Worm (Caenorhabditis elegans) whole organism, L4 larva: Measurements from ENCODE around the gene cwp-5.

Source experiments
- ZK546.5 ChIP-seq, 2 experiments: sonication (generic microtip); optimal IDR thresholded peaks; 2 replicates each; lab custom pipeline; 2017; ENCODE audit warnings: missing biosample characterization in 2 of 2, missing genetic modification characterization in 2 of 2
- ceh-82 ChIP-seq: sonication (generic microtip); optimal IDR thresholded peaks from 2 replicates; lab custom pipeline; 2017; ENCODE audit warnings: missing biosample characterization, missing genetic modification characterization
- daf-16 ChIP-seq, 3 experiments: sonication (generic microtip); optimal IDR thresholded peaks; 2 replicates each; lab custom pipeline; 2016 to 2017; ENCODE audit warnings: missing genetic modification characterization in 3 of 3, missing genetic modification reagents in 3 of 3, mild to moderate bottlenecking in 2 of 3, missing compliant biosample characterization in 2 of 3, missing biosample characterization in 1 of 3, moderate library complexity in 1 of 3
- daf-8 ChIP-seq: fragments of 200-800 bp; sonication (Bioruptor generic); IDR thresholded peaks from 2 replicates; pipeline ENCODE4 v1.3.6; 2022; ENCODE audit warnings: missing genetic modification characterization, missing compliant biosample characterization
- lin-13 ChIP-seq: fragments of 150-350 bp; optimal IDR thresholded peaks from 2 replicates; lab custom pipeline; 2014; ENCODE audit warnings: missing biosample characterization, missing genetic modification reagents, missing genetic modification characterization
- pha-4 ChIP-seq, 2 experiments: fragments of 150-350 bp in 1 of 2; fragments of 200-800 bp in 1 of 2; sonication (Bioruptor generic) in 1 of 2; IDR thresholded peaks in 1 of 2; optimal IDR thresholded peaks in 1 of 2; 2 replicates each; pipeline versions ENCODE4 v1.3.6 to Lab custom; 2014 to 2022; ENCODE audit warnings: missing genetic modification characterization in 2 of 2, missing genetic modification reagents in 2 of 2, missing biosample characterization in 1 of 2, missing compliant biosample characterization in 1 of 2
- snpc-4 ChIP-seq: fragments of 150-350 bp; optimal IDR thresholded peaks from 2 replicates; lab custom pipeline; 2014; ENCODE audit warnings: missing biosample characterization, missing genetic modification characterization
- vab-7 ChIP-seq: fragments of 200-800 bp; sonication (Bioruptor generic); IDR thresholded peaks from 2 replicates; pipeline ENCODE4 v1.3.6; 2022; ENCODE audit warnings: missing genetic modification reagents, missing genetic modification characterization, missing compliant biosample characterization

ce11 chrX:13224608-13225007, 34.8 kb upstream of the cwp-5 start, which contains the start of gene skr-19:
- TF ChIP-seq vab-7 (GFP tag; lab: Robert Waterston, UW) (no peak), daf-8 (GFP tag; lab: Robert Waterston, UW) (no peak), lin-13 (GFP tag; lab: Kevin White, UChicago) (no peak), ZK546.5 (tag; optimal IDR thresholded peaks at IDR 0.05; lab: Kevin White, UChicago) (no peak), daf-16 (GFP tag; optimal IDR thresholded peaks at IDR 0.05; lab: Kevin White, UChicago) (no peak), daf-16 (tag; optimal IDR thresholded peaks at IDR 0.05; lab: Kevin White, UChicago) (no peak), snpc-4 (tag; lab: Kevin White, UChicago) (no peak), pha-4 (GFP tag; IDR thresholded peaks at IDR 0.05; lab: Robert Waterston, UW) (no peak), pha-4 (tag; optimal IDR thresholded peaks at IDR 0.05; lab: Kevin White, UChicago) (no peak), ceh-82 (tag; lab: Kevin White, UChicago) (no peak)
